Fruit fly (Drosophila melanogaster) whole organism, wandering third instar larva: ENCODE measurements around the gene CG1146.

ENCODE experiments used
- Abd-B ChIP-seq: fragments of >200 bp; optimal IDR thresholded peaks from 2 replicates; lab custom pipeline; 2017; ENCODE audit warnings: missing biosample characterization, missing genetic modification characterization
- CG32264 ChIP-seq: fragments of 200-800 bp; sonication (Bioruptor generic); optimal IDR thresholded peaks from 2 replicates; lab custom pipeline; 2016; ENCODE audit warnings: missing biosample characterization, missing genetic modification characterization
- CG9705 ChIP-seq: fragments of 200-800 bp; sonication (Bioruptor generic); optimal IDR thresholded peaks from 2 replicates; lab custom pipeline; 2018; ENCODE audit warnings: missing biosample characterization, mild to moderate bottlenecking, missing genetic modification characterization
- CrebA ChIP-seq: fragments of 200-800 bp; sonication (Bioruptor generic); optimal IDR thresholded peaks from 2 replicates; lab custom pipeline; 2016; ENCODE audit warnings: missing biosample characterization, mild to moderate bottlenecking, missing genetic modification characterization, borderline replicate concordance
- Dfd ChIP-seq: fragments of >200 bp; optimal IDR thresholded peaks from 2 replicates; lab custom pipeline; 2017; ENCODE audit warnings: missing biosample characterization, missing genetic modification characterization
- Dif ChIP-seq: fragments of 200-275, 200-300 bp; sonication (Bioruptor generic); optimal IDR thresholded peaks from 2 replicates; lab custom pipeline; 2018; ENCODE audit warnings: missing biosample characterization, missing genetic modification characterization; ENCODE audit not compliant: partially characterized antibody
- GATAd ChIP-seq: sonication (Bioruptor generic); optimal IDR thresholded peaks from 2 replicates; lab custom pipeline; 2016; ENCODE audit warnings: missing biosample characterization, missing genetic modification characterization
- HLH106 ChIP-seq: fragments of 200-800 bp; optimal IDR thresholded peaks from 3 replicates; lab custom pipeline; 2019; ENCODE audit warnings: missing biosample characterization, mild to moderate bottlenecking, missing genetic modification characterization, moderate library complexity
- Hnf4 ChIP-seq: fragments of 200-800 bp; sonication (Bioruptor generic); optimal IDR thresholded peaks from 2 replicates; lab custom pipeline; 2016; ENCODE audit warnings: missing biosample characterization, mild to moderate bottlenecking, missing genetic modification characterization
- Hr78 ChIP-seq: fragments of >200 bp; optimal IDR thresholded peaks from 2 replicates; lab custom pipeline; 2017; ENCODE audit warnings: missing biosample characterization, missing genetic modification characterization
- Hr83 ChIP-seq: fragments of 200-300 bp; sonication (Bioruptor generic); optimal IDR thresholded peaks from 2 replicates; lab custom pipeline; 2016; ENCODE audit warnings: missing biosample characterization, mild to moderate bottlenecking, missing genetic modification characterization, moderate library complexity; ENCODE audit not compliant: poor library complexity, severe bottlenecking
- Jra ChIP-seq: sonication (Bioruptor generic); optimal IDR thresholded peaks from 2 replicates; lab custom pipeline; 2016; ENCODE audit warnings: missing biosample characterization, missing genetic modification characterization
- Mio ChIP-seq: sonication (Bioruptor generic); optimal IDR thresholded peaks from 2 replicates; lab custom pipeline; 2016; ENCODE audit warnings: missing biosample characterization, missing genetic modification characterization
- Myc ChIP-seq: fragments of >200 bp; optimal IDR thresholded peaks from 2 replicates; lab custom pipeline; 2017
- N ChIP-seq: fragments of >200 bp; optimal IDR thresholded peaks from 2 replicates; lab custom pipeline; 2018; ENCODE audit warnings: missing biosample characterization, missing external identifiers, missing genetic modification characterization
- OdsH ChIP-seq: fragments of 200-800 bp; sonication (Bioruptor generic); optimal IDR thresholded peaks from 2 replicates; lab custom pipeline; 2016; ENCODE audit warnings: missing biosample characterization, mild to moderate bottlenecking, missing genetic modification characterization
- Rel ChIP-seq, 2 experiments: fragments of 200-800 bp; sonication (Bioruptor generic) in 1 of 2; optimal IDR thresholded peaks; 2 replicates in 1 of 2; 3 replicates in 1 of 2; lab custom pipeline; 2016 to 2019; ENCODE audit warnings: mild to moderate bottlenecking in 2 of 2, missing biosample characterization in 2 of 2, missing genetic modification characterization in 2 of 2, moderate library complexity in 1 of 2
- Sp1 ChIP-seq: fragments of 200-800 bp; sonication (Bioruptor generic); optimal IDR thresholded peaks from 3 replicates; lab custom pipeline; 2019; ENCODE audit warnings: missing biosample characterization, mild to moderate bottlenecking, missing genetic modification characterization, moderate library complexity
- Vsx2 ChIP-seq: fragments of 200-300, 225-300 bp; sonication (Bioruptor generic); optimal IDR thresholded peaks from 2 replicates; lab custom pipeline; 2018; ENCODE audit warnings: missing biosample characterization, missing genetic modification characterization; ENCODE audit not compliant: partially characterized antibody
- br ChIP-seq: fragments of 200-800 bp; sonication (Bioruptor generic); optimal IDR thresholded peaks from 2 replicates; lab custom pipeline; 2016; ENCODE audit warnings: missing biosample characterization, missing genetic modification characterization
- brk ChIP-seq: fragments of 200-800 bp; sonication (Bioruptor generic); optimal IDR thresholded peaks from 2 replicates; lab custom pipeline; 2016; ENCODE audit warnings: missing biosample characterization, mild to moderate bottlenecking, missing genetic modification characterization
- dl ChIP-seq, 2 experiments: fragments of 175-275, 200-275 bp in 1 of 2; fragments of 200-275 bp in 1 of 2; sonication (Bioruptor generic); optimal IDR thresholded peaks; lab custom pipeline; 2018; ENCODE audit warnings: mild to moderate bottlenecking in 2 of 2, missing biosample characterization in 2 of 2, missing genetic modification characterization in 2 of 2, moderate library complexity in 2 of 2; ENCODE audit not compliant: partially characterized antibody in 2 of 2, insufficient read depth in 1 of 2
- dmrt93B ChIP-seq: fragments of 200-800 bp; sonication (Bioruptor generic); optimal IDR thresholded peaks from 2 replicates; lab custom pipeline; 2018; ENCODE audit warnings: missing biosample characterization, mild to moderate bottlenecking, missing genetic modification characterization
- dsf ChIP-seq: sonication (Bioruptor generic); optimal IDR thresholded peaks from 2 replicates; lab custom pipeline; 2016; ENCODE audit warnings: missing biosample characterization, missing genetic modification characterization, borderline replicate concordance
- foxo ChIP-seq, 2 experiments: fragments of 200-800 bp; sonication (Bioruptor generic); optimal IDR thresholded peaks; 2 replicates in 1 of 2; 3 replicates in 1 of 2; lab custom pipeline; 2016 to 2017; ENCODE audit warnings: missing biosample characterization in 2 of 2, missing genetic modification characterization in 2 of 2
- fru ChIP-seq: fragments of 200-800 bp; sonication (Bioruptor generic); optimal IDR thresholded peaks from 3 replicates; lab custom pipeline; 2016; ENCODE audit warnings: missing biosample characterization, mild to moderate bottlenecking, missing genetic modification characterization
- h ChIP-seq: fragments of 200-800 bp; sonication (Bioruptor generic); optimal IDR thresholded peaks from 3 replicates; lab custom pipeline; 2016; ENCODE audit warnings: missing biosample characterization, mild to moderate bottlenecking, missing genetic modification characterization
- jim ChIP-seq: fragments of 175-275, 200-325 bp; sonication (Bioruptor generic); optimal IDR thresholded peaks from 2 replicates; lab custom pipeline; 2016; ENCODE audit warnings: missing biosample characterization, mild to moderate bottlenecking, missing genetic modification characterization
- lola ChIP-seq: fragments of >200 bp; optimal IDR thresholded peaks from 2 replicates; lab custom pipeline; 2017; ENCODE audit warnings: missing biosample characterization, missing genetic modification characterization
- pan ChIP-seq: fragments of >200 bp; optimal IDR thresholded peaks from 2 replicates; lab custom pipeline; 2017
- psq ChIP-seq: fragments of 200-800 bp; sonication (Bioruptor generic); optimal IDR thresholded peaks from 3 replicates; lab custom pipeline; 2017; ENCODE audit warnings: missing biosample characterization, mild to moderate bottlenecking, missing genetic modification characterization, moderate library complexity
- rgr ChIP-seq: fragments of 200-800 bp; sonication (Bioruptor generic); optimal IDR thresholded peaks from 3 replicates; lab custom pipeline; 2016; ENCODE audit warnings: missing biosample characterization, mild to moderate bottlenecking, missing genetic modification characterization
- sage ChIP-seq: fragments of 200-800 bp; sonication (Bioruptor generic); optimal IDR thresholded peaks from 2 replicates; lab custom pipeline; 2016; ENCODE audit warnings: missing biosample characterization, mild to moderate bottlenecking, missing genetic modification characterization
- sv ChIP-seq: fragments of 200-800 bp; sonication (Bioruptor generic); optimal IDR thresholded peaks from 3 replicates; lab custom pipeline; 2016; ENCODE audit warnings: missing biosample characterization, missing genetic modification characterization
- tai ChIP-seq: sonication (Bioruptor generic); optimal IDR thresholded peaks from 2 replicates; lab custom pipeline; 2016; ENCODE audit warnings: missing biosample characterization, missing genetic modification characterization
- usp ChIP-seq: fragments of >200 bp; optimal IDR thresholded peaks from 2 replicates; lab custom pipeline; 2017; ENCODE audit warnings: missing biosample characterization, missing genetic modification characterization
- woc ChIP-seq: sonication (Bioruptor generic); optimal IDR thresholded peaks from 2 replicates; lab custom pipeline; 2016; ENCODE audit warnings: missing biosample characterization, mild to moderate bottlenecking, missing genetic modification characterization

CG1146 gene

dm6 chr3L:2456868-2457267 is 31.7 kb upstream of the CG1146 start:
- TF ChIP-seq Dif (GFP tag; lab: Kevin White, UChicago) (no peak), dmrt93B (GFP tag; lab: Kevin White, UChicago) (no peak), Mio (GFP tag; lab: Kevin White, UChicago) (no peak), Jra (no peak), CrebA (GFP tag; lab: Kevin White, UChicago) (no peak), sv (GFP tag; lab: Kevin White, UChicago) (no peak)
- TF ChIP-seq, all 38 proteins: peak for 0

- peak; percentile 6 for TF ChIP-seq Dif (GFP tag; lab: Kevin White, UChicago)
- TF ChIP-seq usp (GFP tag; lab: Kevin White, UChicago) = no peak
- peak; percentile 36 for TF ChIP-seq psq (GFP tag; lab: Kevin White, UChicago)
These were observed 30.9 kb upstream of the CG1146 start for dm6 chr3L:2457557-2458240.

- no peak for TF ChIP-seq dl (GFP tag; optimal IDR thresholded peaks at IDR 0.05; lab: Kevin White, UChicago; ENCODE audit: insufficient read depth in 1 of 2, partially characterized antibody in 2 of 2)
These were observed 29.8 kb upstream of the CG1146 start for dm6 chr3L:2458763-2459162.

dm6 chr3L:2462017-2462416 is 26.6 kb upstream of the CG1146 start:
- TF ChIP-seq pan (lab: Kevin White, UChicago) = no peak
- no peak for TF ChIP-seq CG9705 (GFP tag; lab: Kevin White, UChicago)
- TF ChIP-seq rgr (GFP tag; lab: Kevin White, UChicago) = no peak
- TF ChIP-seq dmrt93B (GFP tag; lab: Kevin White, UChicago) = no peak
- TF ChIP-seq, all 38 proteins: peak for 0

- peak; percentile 24 for TF ChIP-seq OdsH (GFP tag; lab: Kevin White, UChicago)
- peak; percentile 38 for TF ChIP-seq h (GFP tag; lab: Kevin White, UChicago)
- peak in 1 of 2 experiments; percentile 28 for TF ChIP-seq foxo (GFP tag; optimal IDR thresholded peaks at IDR 0.05; lab: Kevin White, UChicago)
- TF ChIP-seq Dif (GFP tag; lab: Kevin White, UChicago) = peak; percentile 70
- no peak for TF ChIP-seq GATAd
- TF ChIP-seq CG32264 (GFP tag; lab: Kevin White, UChicago) = no peak
- peak; percentile 2 for TF ChIP-seq Sp1
- TF ChIP-seq Hr78 (GFP tag; lab: Kevin White, UChicago) = no peak
- no peak for TF ChIP-seq rgr (GFP tag; lab: Kevin White, UChicago)
- TF ChIP-seq Abd-B = no peak
- TF ChIP-seq dl (GFP tag; optimal IDR thresholded peaks at IDR 0.05; lab: Kevin White, UChicago; ENCODE audit: insufficient read depth in 1 of 2, partially characterized antibody in 2 of 2) = no peak
- peak; percentile 8 for TF ChIP-seq sage (GFP tag; lab: Kevin White, UChicago)
- peak; percentile 36 for TF ChIP-seq CrebA (GFP tag; lab: Kevin White, UChicago)
- TF ChIP-seq N (GFP tag; lab: Kevin White, UChicago) = no peak
- no peak for TF ChIP-seq Jra
- TF ChIP-seq dsf (GFP tag; lab: Kevin White, UChicago) = no peak
- peak; percentile 32 for TF ChIP-seq brk
- peak; percentile 35 for TF ChIP-seq tai (GFP tag; lab: Kevin White, UChicago)
- no peak for TF ChIP-seq Rel (GFP tag; optimal IDR thresholded peaks at IDR 0.05; lab: Kevin White, UChicago)
- TF ChIP-seq Rel (tag; optimal IDR thresholded peaks at IDR 0.05; lab: Kevin White, UChicago) = peak; percentile 33
- TF ChIP-seq Mio (GFP tag; lab: Kevin White, UChicago) = no peak
- no peak for TF ChIP-seq dmrt93B (GFP tag; lab: Kevin White, UChicago)
- TF ChIP-seq CG9705 (GFP tag; lab: Kevin White, UChicago) = no peak
- TF ChIP-seq fru (GFP tag; lab: Kevin White, UChicago) = peak; percentile 100
- TF ChIP-seq HLH106 (tag; lab: Kevin White, UChicago) = peak; percentile 4
- TF ChIP-seq jim (GFP tag; lab: Kevin White, UChicago) = no peak
- peak; percentile 51 for TF ChIP-seq Hr83 (GFP tag; lab: Kevin White, UChicago)
- TF ChIP-seq Dfd = no peak
- TF ChIP-seq br (GFP tag; lab: Kevin White, UChicago) = peak; percentile 20
- TF ChIP-seq sv (GFP tag; lab: Kevin White, UChicago) = no peak
- TF ChIP-seq Vsx2 = peak; percentile 28
- TF ChIP-seq pan (lab: Kevin White, UChicago) = no peak
- TF ChIP-seq usp (GFP tag; lab: Kevin White, UChicago) = no peak
- no peak for TF ChIP-seq lola (GFP tag; lab: Kevin White, UChicago)
- TF ChIP-seq psq (GFP tag; lab: Kevin White, UChicago) = no peak
- TF ChIP-seq woc (GFP tag; lab: Kevin White, UChicago) = no peak
- peak; percentile 31 for TF ChIP-seq Hnf4 (GFP tag; lab: Kevin White, UChicago)
- TF ChIP-seq Myc (lab: Kevin White, UChicago) = peak; percentile 43
These were observed 22.1 kb upstream of the CG1146 start for dm6 chr3L:2466411-2467015.
